Worm (Caenorhabditis elegans) whole organism, early embryonic: Measurements from ENCODE around the gene nhr-202.

Experiments
- B0310.2 ChIP-seq: sonication (generic microtip); optimal IDR thresholded peaks from 2 replicates; lab custom pipeline; 2016; ENCODE audit warnings: mild to moderate bottlenecking, missing genetic modification characterization, missing compliant biosample characterization
- F13C5.2 ChIP-seq: sonication (generic microtip); optimal IDR thresholded peaks from 2 replicates; lab custom pipeline; 2017; ENCODE audit warnings: mild to moderate bottlenecking, missing genetic modification characterization, inconsistent platforms, missing compliant biosample characterization
- aly-1 ChIP-seq: sonication (generic microtip); optimal IDR thresholded peaks from 2 replicates; lab custom pipeline; 2016; ENCODE audit warnings: missing genetic modification characterization, missing compliant biosample characterization
- ama-1 ChIP-seq: fragments of 150-350 bp; optimal IDR thresholded peaks from 2 replicates; lab custom pipeline; 2014
- ceh-13 ChIP-seq: fragments of 200-800 bp; sonication (Bioruptor generic); optimal IDR thresholded peaks from 2 replicates; lab custom pipeline; 2018; ENCODE audit warnings: mild to moderate bottlenecking, missing genetic modification characterization, missing compliant biosample characterization
- ceh-36 ChIP-seq: sonication (generic microtip); optimal IDR thresholded peaks from 2 replicates; lab custom pipeline; 2016; ENCODE audit warnings: missing genetic modification characterization, inconsistent platforms, missing compliant biosample characterization
- ets-7 ChIP-seq: sonication (generic microtip); optimal IDR thresholded peaks from 2 replicates; lab custom pipeline; 2016; ENCODE audit warnings: missing genotype, missing genetic modification characterization, missing compliant biosample characterization
- flt-1 ChIP-seq: fragments of 200-800 bp; sonication (Bioruptor generic); IDR thresholded peaks from 2 replicates; pipeline ENCODE4 v1.3.6; 2022; ENCODE audit warnings: missing genetic modification characterization, missing compliant biosample characterization
- hmbx-1 ChIP-seq: sonication (generic microtip); optimal IDR thresholded peaks from 2 replicates; lab custom pipeline; 2016; ENCODE audit warnings: mild to moderate bottlenecking, missing genetic modification characterization, missing compliant biosample characterization
- hmg-4 ChIP-seq: fragments of 200-800 bp; sonication (Bioruptor generic); optimal IDR thresholded peaks from 2 replicates; lab custom pipeline; 2018; ENCODE audit warnings: mild to moderate bottlenecking, missing genetic modification characterization, missing compliant biosample characterization
- hnd-1 ChIP-seq: sonication (generic microtip); optimal IDR thresholded peaks from 2 replicates; lab custom pipeline; 2016; ENCODE audit warnings: missing genetic modification characterization, missing compliant biosample characterization
- pes-1 ChIP-seq: fragments of 200-800 bp; sonication (Bioruptor generic); IDR thresholded peaks from 2 replicates; pipeline ENCODE4 v1.3.6; 2022; ENCODE audit warnings: missing genetic modification reagents, missing genetic modification characterization, missing compliant biosample characterization
- scrt-1 ChIP-seq: fragments of 200-800 bp; sonication (Bioruptor generic); IDR thresholded peaks from 2 replicates; pipeline ENCODE4 v1.3.6; 2022; ENCODE audit warnings: missing genetic modification characterization, missing compliant biosample characterization
- sea-1 ChIP-seq: fragments of 200-800 bp; sonication (Bioruptor generic); conservative IDR thresholded peaks from 2 replicates; pipeline ENCODE4 v1.3.6; 2022; ENCODE audit warnings: missing genetic modification characterization, missing compliant biosample characterization
- tbx-11 ChIP-seq: fragments of 200-800 bp; sonication (Bioruptor generic); IDR thresholded peaks from 2 replicates; pipeline ENCODE4 v1.3.6; 2022; ENCODE audit warnings: missing genetic modification characterization, missing compliant biosample characterization
- tbx-37 ChIP-seq: fragments of 200-800 bp; sonication (Bioruptor generic); conservative IDR thresholded peaks from 2 replicates; pipeline ENCODE4 v1.3.6; 2022; ENCODE audit warnings: missing genetic modification reagents, missing genetic modification characterization, missing compliant biosample characterization
- tra-4 ChIP-seq: sonication (generic microtip); optimal IDR thresholded peaks from 2 replicates; lab custom pipeline; 2017; ENCODE audit warnings: missing genetic modification characterization, missing compliant biosample characterization

Gene nhr-202

ce11 chrV:464800-465199 is 2.4 kb downstream of the nhr-202 start, which contains the start of gene nhr-201:
nhr-201 (plus strand) TSS chrV:464828.
- TF ChIP-seq aly-1 (tag; lab: Kevin White, UChicago), result no peak

DNA sequence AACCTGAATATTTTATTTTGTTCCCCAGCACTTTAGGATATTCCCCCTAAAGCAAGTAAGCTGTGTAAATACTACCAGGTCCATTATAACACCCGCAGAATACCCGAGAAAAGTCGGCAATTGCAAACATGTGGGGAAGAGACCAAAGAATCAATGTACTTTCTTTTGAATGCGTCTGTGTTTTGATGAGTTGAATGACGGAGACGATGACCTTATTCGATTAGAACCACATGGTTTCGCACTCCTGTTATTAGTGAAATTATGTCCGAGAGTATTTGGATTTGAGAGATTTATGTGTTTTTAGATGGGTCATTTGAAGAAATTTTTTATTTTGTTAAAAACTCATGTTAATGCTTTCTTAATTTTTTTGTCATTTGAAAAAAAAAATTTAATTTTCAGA is 3.0 kb downstream of the nhr-202 start:
- TF ChIP-seq ama-1 (no peak), hmbx-1 (tag; lab: Kevin White, UChicago) (no peak), ceh-13 (GFP tag; lab: Kevin White, UChicago) (no peak), tbx-37 (GFP tag; lab: Robert Waterston, UW) (no peak), aly-1 (tag; lab: Kevin White, UChicago) (no peak), pes-1 (GFP tag; lab: Robert Waterston, UW) (no peak), B0310.2 (no peak), ceh-36 (no peak), scrt-1 (GFP tag; lab: Robert Waterston, UW) (no peak), tbx-11 (no peak), flt-1 (no peak), F13C5.2 (no peak), hnd-1 (tag; lab: Kevin White, UChicago) (no peak), sea-1 (GFP tag; lab: Robert Waterston, UW) (no peak)

DNA sequence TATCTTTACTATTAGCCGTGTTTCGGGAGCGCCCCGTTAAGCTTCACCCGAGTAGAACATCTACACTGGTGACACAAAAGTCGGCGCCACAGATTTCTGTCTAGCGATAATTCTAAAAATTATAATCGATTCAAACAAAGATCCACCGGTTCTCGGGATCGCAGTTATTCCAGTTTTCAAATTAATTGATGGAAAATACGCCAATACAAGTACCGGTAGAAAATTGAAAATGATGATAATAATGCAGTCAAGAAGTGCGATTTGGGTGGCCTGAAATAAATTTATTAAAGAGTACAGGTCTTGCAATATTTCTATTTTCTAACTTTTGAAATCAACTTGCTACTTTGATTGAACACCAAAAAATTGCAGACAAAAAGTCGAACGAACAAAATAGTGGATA is 5.1 kb downstream of the nhr-202 start:
- TF ChIP-seq hnd-1 (tag; lab: Kevin White, UChicago) (no peak), tbx-37 (GFP tag; lab: Robert Waterston, UW) (no peak), ceh-13 (GFP tag; lab: Kevin White, UChicago) (no peak), scrt-1 (GFP tag; lab: Robert Waterston, UW) (no peak), tra-4 (tag; lab: Kevin White, UChicago) (no peak), hmbx-1 (tag; lab: Kevin White, UChicago) (no peak), flt-1 (no peak), ama-1 (no peak), pes-1 (GFP tag; lab: Robert Waterston, UW) (no peak), F13C5.2 (no peak), hmg-4 (GFP tag; lab: Kevin White, UChicago) (no peak), sea-1 (GFP tag; lab: Robert Waterston, UW) (no peak), tbx-11 (no peak), B0310.2 (no peak), ets-7 (tag; lab: Kevin White, UChicago) (no peak), ceh-36 (no peak), aly-1 (tag; lab: Kevin White, UChicago) (no peak)

- TF ChIP-seq tbx-37 (GFP tag; lab: Robert Waterston, UW) (no peak), B0310.2 (no peak), aly-1 (tag; lab: Kevin White, UChicago) (no peak), sea-1 (GFP tag; lab: Robert Waterston, UW) (no peak), flt-1 (no peak), pes-1 (GFP tag; lab: Robert Waterston, UW) (no peak), hmg-4 (GFP tag; lab: Kevin White, UChicago) (no peak), tbx-11 (no peak), hnd-1 (tag; lab: Kevin White, UChicago) (no peak), ceh-13 (GFP tag; lab: Kevin White, UChicago) (no peak), ets-7 (tag; lab: Kevin White, UChicago) (no peak), tra-4 (tag; lab: Kevin White, UChicago) (no peak), scrt-1 (GFP tag; lab: Robert Waterston, UW) (no peak), ama-1 (no peak)
Measured at ce11 chrV:468460-468859, 6.1 kb downstream of the nhr-202 start, which contains the start of gene srbc-57. srbc-57 (minus strand) TSS chrV:468560.

DNA sequence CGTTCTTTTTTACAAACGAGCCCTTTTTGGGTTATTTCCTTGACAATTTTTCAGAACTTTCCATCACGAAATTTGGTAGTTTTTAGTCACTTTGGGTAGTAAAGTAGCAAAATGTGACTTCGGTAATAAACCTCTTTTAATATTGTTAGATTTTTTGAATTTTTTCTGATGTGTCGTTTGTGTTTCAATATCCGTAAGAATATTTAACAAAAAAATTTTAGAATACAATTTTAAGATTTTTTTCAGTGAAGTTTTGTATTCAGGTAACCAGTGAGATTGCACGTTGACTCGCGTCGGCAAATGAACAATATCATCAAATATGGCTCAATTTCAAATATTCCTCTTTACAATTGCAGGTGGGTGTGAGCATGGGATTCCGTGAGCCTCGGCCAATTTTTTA is 10.2 kb downstream of the nhr-202 start, which contains the start of gene srt-31:
srt-31 (plus strand) TSS at position 301 of the 400 bp plus-strand sequence.
- TF ChIP-seq tbx-11, result no peak
- no peak for TF ChIP-seq tra-4 (tag; lab: Kevin White, UChicago)
- no peak for TF ChIP-seq sea-1 (GFP tag; lab: Robert Waterston, UW)
- TF ChIP-seq pes-1 (GFP tag; lab: Robert Waterston, UW), result no peak
- TF ChIP-seq scrt-1 (GFP tag; lab: Robert Waterston, UW), result no peak
- TF ChIP-seq ets-7 (tag; lab: Kevin White, UChicago), result no peak
- no peak for TF ChIP-seq B0310.2
- no peak for TF ChIP-seq F13C5.2
- no peak for TF ChIP-seq flt-1
- TF ChIP-seq tbx-37 (GFP tag; lab: Robert Waterston, UW), result no peak
- no peak for TF ChIP-seq ceh-13 (GFP tag; lab: Kevin White, UChicago)

DNA sequence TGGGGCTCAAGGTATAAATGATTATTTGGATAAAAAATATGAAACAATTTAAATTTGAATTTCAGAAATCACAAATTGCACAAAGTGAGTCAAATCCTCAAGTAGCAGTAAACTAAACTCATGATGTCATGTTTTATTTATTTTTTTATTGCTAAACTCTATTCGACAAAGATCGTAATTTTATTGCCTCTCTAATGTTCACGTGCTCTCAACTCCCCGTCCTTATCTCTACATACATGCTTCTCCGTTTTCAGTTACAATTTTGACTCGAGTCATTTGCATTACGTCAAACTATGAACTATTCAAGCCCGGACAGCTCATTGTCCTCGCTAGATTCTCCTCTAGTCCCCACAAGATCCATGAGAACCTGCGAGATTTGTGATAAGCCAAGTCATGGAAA is 12.1 kb downstream of the nhr-202 start, which contains the start of gene nhr-99:
nhr-99 (plus strand) TSS at position 263 of the 400 bp plus-strand sequence.
- no peak for TF ChIP-seq ets-7 (tag; lab: Kevin White, UChicago)
- TF ChIP-seq tbx-11, result no peak
- no peak for TF ChIP-seq tbx-37 (GFP tag; lab: Robert Waterston, UW)
- TF ChIP-seq scrt-1 (GFP tag; lab: Robert Waterston, UW), result no peak
- no peak for TF ChIP-seq hnd-1 (tag; lab: Kevin White, UChicago)
- TF ChIP-seq aly-1 (tag; lab: Kevin White, UChicago), result no peak
- TF ChIP-seq B0310.2, result no peak
- no peak for TF ChIP-seq ama-1
- no peak for TF ChIP-seq ceh-13 (GFP tag; lab: Kevin White, UChicago)
- TF ChIP-seq pes-1 (GFP tag; lab: Robert Waterston, UW), result no peak
- TF ChIP-seq hmg-4 (GFP tag; lab: Kevin White, UChicago), result no peak
- no peak for TF ChIP-seq hmbx-1 (tag; lab: Kevin White, UChicago)
- TF ChIP-seq sea-1 (GFP tag; lab: Robert Waterston, UW), result no peak
- no peak for TF ChIP-seq ceh-36
- no peak for TF ChIP-seq tra-4 (tag; lab: Kevin White, UChicago)
- no peak for TF ChIP-seq flt-1
- no peak for TF ChIP-seq F13C5.2

DNA sequence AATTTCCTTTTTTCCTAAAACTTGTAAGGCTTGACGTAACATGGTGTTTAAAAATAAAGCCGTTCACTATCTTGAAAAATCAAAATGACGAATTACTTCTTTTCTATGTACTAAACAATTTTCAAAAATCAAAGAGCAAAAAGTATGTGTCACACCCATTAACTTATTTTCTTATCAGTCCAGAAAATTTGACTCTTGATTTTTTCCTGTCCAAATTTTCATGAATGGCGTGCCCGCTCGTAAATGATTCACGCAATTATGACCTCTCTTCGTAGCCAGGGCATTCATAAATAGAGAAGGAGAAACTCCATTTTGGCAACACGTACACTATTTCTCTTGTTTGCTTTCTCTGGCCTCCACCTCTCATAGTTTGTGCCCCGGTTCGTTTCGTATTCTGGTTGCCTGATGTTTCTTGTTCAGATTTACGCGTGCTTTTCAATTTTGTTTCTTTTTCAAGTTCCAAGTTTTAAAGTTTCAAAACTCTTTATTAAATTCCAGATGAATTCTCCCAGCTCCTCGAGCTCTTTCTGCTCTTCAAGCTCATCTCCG is 15.3 kb downstream of the nhr-202 start, which contains the start of gene nhr-55:
nhr-55 (plus strand) TSS at position 499 of the 549 bp plus-strand sequence.
- TF ChIP-seq scrt-1 (GFP tag; lab: Robert Waterston, UW) (no peak), ceh-13 (GFP tag; lab: Kevin White, UChicago) (no peak), tbx-11 (no peak), hnd-1 (tag; lab: Kevin White, UChicago) (no peak), B0310.2 (no peak), ets-7 (tag; lab: Kevin White, UChicago) (no peak), sea-1 (GFP tag; lab: Robert Waterston, UW) (no peak), ceh-36 (no peak), ama-1 (no peak), flt-1 (no peak), F13C5.2 (no peak), hmg-4 (GFP tag; lab: Kevin White, UChicago) (no peak), tra-4 (tag; lab: Kevin White, UChicago) (no peak), hmbx-1 (tag; lab: Kevin White, UChicago) (no peak), aly-1 (tag; lab: Kevin White, UChicago) (no peak), pes-1 (GFP tag; lab: Robert Waterston, UW) (no peak), tbx-37 (GFP tag; lab: Robert Waterston, UW) (no peak)
